Fruit fly (Drosophila melanogaster) whole organism, embryonic: Measurements from ENCODE around the gene CG17283.

Source experiments
- Awh ChIP-seq: fragments of 200-800 bp; sonication (Bioruptor generic); IDR thresholded peaks from 2 replicates; pipeline ENCODE4, ENCODE4 v1.3.6; 2022; ENCODE audit warnings: missing biosample characterization, missing genetic modification characterization
- CG11504 ChIP-seq: fragments of 200-800 bp; sonication (Bioruptor generic); optimal IDR thresholded peaks from 3 replicates; lab custom pipeline; 2019; ENCODE audit warnings: missing biosample characterization, mild to moderate bottlenecking, missing genetic modification characterization, moderate library complexity
- CG13775 ChIP-seq: fragments of 200-800 bp; sonication (Bioruptor generic); optimal IDR thresholded peaks from 3 replicates; lab custom pipeline; 2017; ENCODE audit warnings: missing biosample characterization, mild to moderate bottlenecking, missing genetic modification characterization
- CG14667 ChIP-seq: fragments of 200-800 bp; sonication (Bioruptor generic); IDR thresholded peaks from 2 replicates; pipeline ENCODE4 v1.3.6; 2022; ENCODE audit warnings: missing biosample characterization, missing genetic modification characterization
- CG1602 ChIP-seq: fragments of 200-800 bp; sonication (Bioruptor generic); optimal IDR thresholded peaks from 3 replicates; lab custom pipeline; 2016; ENCODE audit warnings: missing biosample characterization, missing genetic modification characterization
- CG17359 ChIP-seq: fragments of 200-800 bp; sonication (Bioruptor generic); optimal IDR thresholded peaks from 3 replicates; lab custom pipeline; 2018; ENCODE audit warnings: missing biosample characterization, mild to moderate bottlenecking, missing genetic modification characterization, moderate library complexity
- CG30403 ChIP-seq: fragments of 200-800 bp; sonication (Bioruptor generic); optimal IDR thresholded peaks from 3 replicates; lab custom pipeline; 2016; ENCODE audit warnings: missing biosample characterization, missing genetic modification characterization
- CG31224 ChIP-seq: fragments of 200-800 bp; sonication (Bioruptor generic); IDR thresholded peaks from 2 replicates; pipeline ENCODE4 v1.3.6; 2022; ENCODE audit warnings: missing biosample characterization, missing genetic modification characterization
- CG31441 ChIP-seq: fragments of 200-800 bp; sonication (Bioruptor generic); IDR thresholded peaks from 2 replicates; pipeline ENCODE4 v1.3.6; 2022; ENCODE audit warnings: missing biosample characterization, missing genetic modification characterization
- CG3407 ChIP-seq: fragments of 200-800 bp; sonication (Bioruptor generic); optimal IDR thresholded peaks from 2 replicates; lab custom pipeline; 2018; ENCODE audit warnings: missing biosample characterization, mild to moderate bottlenecking, missing genetic modification characterization
- CG3838 ChIP-seq: fragments of 200-800 bp; sonication (Bioruptor generic); optimal IDR thresholded peaks from 3 replicates; lab custom pipeline; 2016; ENCODE audit warnings: missing biosample characterization, missing genetic modification characterization
- CG42726 ChIP-seq: fragments of 200-800 bp; sonication (Bioruptor generic); IDR thresholded peaks from 2 replicates; pipeline ENCODE4 v1.3.6; 2022; ENCODE audit warnings: missing biosample characterization, missing genetic modification characterization; ENCODE audit not compliant: partially characterized antibody
- CG43689 ChIP-seq: fragments of 200-800 bp; sonication (Bioruptor generic); IDR thresholded peaks from 2 replicates; pipeline ENCODE4 v1.3.6; 2022; ENCODE audit warnings: missing biosample characterization, missing genetic modification characterization
- CG4617 ChIP-seq: fragments of 200-800 bp; sonication (Bioruptor generic); optimal IDR thresholded peaks from 3 replicates; lab custom pipeline; 2016; ENCODE audit warnings: missing biosample characterization, missing genetic modification characterization, borderline replicate concordance
- CG4730 ChIP-seq: fragments of 200-800 bp; sonication (Bioruptor generic); IDR thresholded peaks from 2 replicates; pipeline ENCODE4 v1.3.6; 2022; ENCODE audit warnings: missing biosample characterization, missing genetic modification characterization
- CG6272 ChIP-seq: fragments of 200-800 bp; sonication (Bioruptor generic); IDR thresholded peaks from 2 replicates; pipeline ENCODE4 v1.3.6; 2022; ENCODE audit warnings: missing biosample characterization, missing genetic modification characterization
- CG6689 ChIP-seq: fragments of 200-800 bp; sonication (Bioruptor generic); IDR thresholded peaks from 2 replicates; pipeline ENCODE4 v1.3.6; 2022; ENCODE audit warnings: missing biosample characterization, missing genetic modification characterization
- CG7372 ChIP-seq: fragments of 200-800 bp; sonication (Bioruptor generic); IDR thresholded peaks from 2 replicates; pipeline ENCODE4 v1.3.6; 2022; ENCODE audit warnings: missing biosample characterization, missing genetic modification characterization
- D19A ChIP-seq: fragments of 200-800 bp; optimal IDR thresholded peaks from 3 replicates; lab custom pipeline; 2019; ENCODE audit warnings: missing biosample characterization, mild to moderate bottlenecking, missing genetic modification characterization, moderate library complexity
- H2.0 ChIP-seq: fragments of 200-800 bp; sonication (Bioruptor generic); IDR thresholded peaks from 2 replicates; pipeline ENCODE4 v1.3.6; 2022; ENCODE audit warnings: missing biosample characterization, missing genetic modification characterization
- Hey ChIP-seq: fragments of 200-800 bp; sonication (Bioruptor generic); optimal IDR thresholded peaks from 3 replicates; lab custom pipeline; 2018; ENCODE audit warnings: missing biosample characterization, mild to moderate bottlenecking, missing genetic modification characterization
- MESR4 ChIP-seq: fragments of 200-800 bp; sonication (Bioruptor generic); optimal IDR thresholded peaks from 2 replicates; lab custom pipeline; 2018; ENCODE audit warnings: missing biosample characterization, mild to moderate bottlenecking, missing genetic modification characterization, moderate library complexity
- Meics ChIP-seq: fragments of 200-800 bp; sonication (Bioruptor generic); optimal IDR thresholded peaks from 2 replicates; lab custom pipeline; 2017; ENCODE audit warnings: missing biosample characterization, mild to moderate bottlenecking, missing genetic modification characterization
- NC2α ChIP-seq: fragments of 200-800 bp; sonication (Bioruptor generic); optimal IDR thresholded peaks from 2 replicates; lab custom pipeline; 2016; ENCODE audit warnings: missing biosample characterization, missing genetic modification characterization
- Nf-YB ChIP-seq: fragments of 200-800 bp; sonication (Bioruptor generic); optimal IDR thresholded peaks from 3 replicates; lab custom pipeline; 2019; ENCODE audit warnings: missing biosample characterization, mild to moderate bottlenecking, missing genetic modification characterization, moderate library complexity
- Nf-YC ChIP-seq: fragments of 200-800 bp; optimal IDR thresholded peaks from 3 replicates; lab custom pipeline; 2019; ENCODE audit warnings: missing biosample characterization, mild to moderate bottlenecking, missing genetic modification characterization, moderate library complexity
- NfI ChIP-seq: fragments of 200-800 bp; sonication (Bioruptor generic); optimal IDR thresholded peaks from 3 replicates; lab custom pipeline; 2018; ENCODE audit warnings: missing biosample characterization, mild to moderate bottlenecking, missing genetic modification characterization, moderate library complexity
- Optix ChIP-seq: fragments of 200-800 bp; sonication (Bioruptor generic); IDR thresholded peaks from 3 replicates; pipeline ENCODE4 v1.3.6; 2022; ENCODE audit warnings: missing biosample characterization, missing genetic modification characterization
- Pdp1 ChIP-seq, 2 experiments: fragments of 200-800 bp; sonication (Bioruptor generic); optimal IDR thresholded peaks; 3 replicates each; lab custom pipeline; 2016; ENCODE audit warnings: missing biosample characterization in 2 of 2, missing genetic modification characterization in 2 of 2, mild to moderate bottlenecking in 1 of 2, moderate library complexity in 1 of 2
- Rfx ChIP-seq: fragments of 200-800 bp; sonication (Bioruptor generic); IDR thresholded peaks from 2 replicates; pipeline ENCODE4 v1.3.6; 2022; ENCODE audit warnings: missing biosample characterization, missing genetic modification characterization
- Sry-β ChIP-seq: fragments of 200-800 bp; sonication (Bioruptor generic); optimal IDR thresholded peaks from 2 replicates; lab custom pipeline; 2018; ENCODE audit warnings: missing biosample characterization, mild to moderate bottlenecking, missing genetic modification characterization, moderate library complexity
- amos ChIP-seq: fragments of 200-800 bp; sonication (Bioruptor generic); IDR thresholded peaks from 2 replicates; pipeline ENCODE4 v1.3.6; 2022; ENCODE audit warnings: missing biosample characterization, missing genetic modification characterization; ENCODE audit not compliant: partially characterized antibody
- ash1 ChIP-seq: fragments of 200-800 bp; sonication (Bioruptor generic); optimal IDR thresholded peaks from 2 replicates; lab custom pipeline; 2018; ENCODE audit warnings: missing biosample characterization, mild to moderate bottlenecking, missing genetic modification characterization
- az2 ChIP-seq: fragments of 200-800 bp; sonication (Bioruptor generic); optimal IDR thresholded peaks from 3 replicates; lab custom pipeline; 2016; ENCODE audit warnings: missing biosample characterization, missing genetic modification characterization
- bigmax ChIP-seq: fragments of 200-800 bp; sonication (Bioruptor generic); optimal IDR thresholded peaks from 2 replicates; lab custom pipeline; 2018; ENCODE audit warnings: missing biosample characterization, mild to moderate bottlenecking, missing genetic modification characterization
- br ChIP-seq: fragments of >200 bp; optimal IDR thresholded peaks from 2 replicates; lab custom pipeline; 2017
- caup ChIP-seq: fragments of 200-800 bp; sonication (Bioruptor generic); optimal IDR thresholded peaks from 3 replicates; lab custom pipeline; 2017; ENCODE audit warnings: missing biosample characterization, mild to moderate bottlenecking, missing genetic modification characterization, moderate library complexity; ENCODE audit not compliant: severe bottlenecking
- crc ChIP-seq: fragments of 200-800 bp; sonication (Bioruptor generic); optimal IDR thresholded peaks from 2 replicates; lab custom pipeline; 2016; ENCODE audit warnings: missing biosample characterization, missing genetic modification characterization
- disco-r ChIP-seq: fragments of 200-800 bp; sonication (Bioruptor generic); optimal IDR thresholded peaks from 2 replicates; lab custom pipeline; 2016; ENCODE audit warnings: missing biosample characterization, missing genetic modification characterization
- grau ChIP-seq: fragments of 200-800 bp; optimal IDR thresholded peaks from 3 replicates; lab custom pipeline; 2019; ENCODE audit warnings: missing biosample characterization, mild to moderate bottlenecking, missing genetic modification characterization, moderate library complexity
- kni ChIP-seq: fragments of 200-800 bp; sonication (Bioruptor generic); optimal IDR thresholded peaks from 3 replicates; lab custom pipeline; 2017; ENCODE audit warnings: mild to moderate bottlenecking, missing biosample characterization, missing genetic modification reagents, missing genetic modification characterization
- nerfin-2 ChIP-seq: fragments of 200-800 bp; sonication (Bioruptor generic); IDR thresholded peaks from 2 replicates; pipeline ENCODE4 v1.3.6; 2022; ENCODE audit warnings: missing biosample characterization, missing genetic modification characterization; ENCODE audit not compliant: partially characterized antibody
- onecut ChIP-seq: fragments of 200-800 bp; sonication (Bioruptor generic); IDR thresholded peaks from 2 replicates; pipeline ENCODE4 v1.3.6; 2022; ENCODE audit warnings: missing biosample characterization, missing genetic modification characterization
- p53 ChIP-seq: fragments of 200-800 bp; sonication (Bioruptor generic); optimal IDR thresholded peaks from 2 replicates; lab custom pipeline; 2016; ENCODE audit warnings: missing biosample characterization, missing genetic modification characterization
- pan ChIP-seq, 4 experiments: fragments of >200 bp in 3 of 4; fragments of 200-800 bp in 1 of 4; sonication (Bioruptor generic) in 1 of 4; optimal IDR thresholded peaks in 3 of 4; IDR thresholded peaks in 1 of 4; 2 replicates each; pipeline versions ENCODE4 v1.3.6 to Lab custom; 2017 to 2022; ENCODE audit warnings: missing biosample characterization in 2 of 4, missing genetic modification characterization in 2 of 4, mixed read lengths in 1 of 4
- row ChIP-seq: fragments of 200-800 bp; sonication (Bioruptor generic); IDR thresholded peaks from 3 replicates; pipeline ENCODE4 v1.3.6; 2022; ENCODE audit warnings: missing biosample characterization, missing genetic modification characterization
- sima ChIP-seq: fragments of 200-800 bp; sonication (Bioruptor generic); optimal IDR thresholded peaks from 2 replicates; lab custom pipeline; 2016; ENCODE audit warnings: missing biosample characterization, missing genetic modification characterization
- tap ChIP-seq: fragments of 200-800 bp; optimal IDR thresholded peaks from 3 replicates; lab custom pipeline; 2019; ENCODE audit warnings: missing biosample characterization, mild to moderate bottlenecking, missing genetic modification characterization, moderate library complexity
- toy ChIP-seq: fragments of 200-800 bp; sonication (Bioruptor generic); IDR thresholded peaks from 2 replicates; pipeline ENCODE4 v1.3.6; 2022; ENCODE audit warnings: missing biosample characterization, missing genetic modification characterization
- zfh1 ChIP-seq: fragments of 200-800 bp; sonication (Bioruptor generic); IDR thresholded peaks from 3 replicates; pipeline ENCODE4 v1.3.6; 2022; ENCODE audit warnings: missing biosample characterization, missing genetic modification characterization

Gene CG17283

dm6 chr3R:17401289-17401752 is 6.4 kb upstream of the CG17283 start (continued):
- TF ChIP-seq NfI (GFP tag; lab: Kevin White, UChicago) (peak; percentile 69), CG31441 (peak; percentile 37), CG11504 (tag; lab: Kevin White, UChicago) (peak; percentile 60), CG17359 (tag; lab: Kevin White, UChicago) (no peak), CG6689 (GFP tag; lab: Robert Waterston, UW) (no peak), CG14667 (GFP tag; lab: Robert Waterston, UW) (no peak), CG3407 (GFP tag; lab: Kevin White, UChicago) (no peak), Optix (GFP tag; lab: Robert Waterston, UW) (no peak), zfh1 (no peak), Nf-YB (GFP tag; lab: Kevin White, UChicago) (peak; percentile 33), br (lab: Kevin White, UChicago) (no peak), grau (tag; lab: Kevin White, UChicago) (peak; percentile 64), ash1 (no peak), sima (GFP tag; lab: Kevin White, UChicago) (no peak), CG42726 (GFP tag; lab: Robert Waterston, UW) (peak; percentile 43; the same call in 1 of the 2 replicates), Hey (tag; lab: Kevin White, UChicago) (no peak), Meics (GFP tag; lab: Kevin White, UChicago) (peak; percentile 33), pan (optimal IDR thresholded peaks at IDR 0.05; lab: Kevin White, UChicago) (no peak), pan (GFP tag; optimal IDR thresholded peaks at IDR 0.05 in 1 of 2, IDR thresholded peaks at IDR 0.05 in 1 of 2) (peak in 1 of 2 experiments; percentile 58), CG7372 (GFP tag; lab: Robert Waterston, UW) (no peak), CG43689 (GFP tag; lab: Robert Waterston, UW) (no peak), H2.0 (GFP tag; lab: Robert Waterston, UW) (peak; percentile 33; the same call in 1 of the 2 replicates), NC2α (GFP tag; lab: Kevin White, UChicago) (no peak), nerfin-2 (GFP tag; lab: Robert Waterston, UW) (peak; percentile 75), D19A (tag; lab: Kevin White, UChicago) (peak; percentile 2), p53 (GFP tag; lab: Kevin White, UChicago) (no peak), tap (tag; lab: Kevin White, UChicago) (no peak), Sry-β (GFP tag; lab: Kevin White, UChicago) (no peak), disco-r (GFP tag; lab: Kevin White, UChicago) (no peak), kni (GFP tag; lab: Kevin White, UChicago) (no peak), Pdp1 (GFP tag; optimal IDR thresholded peaks at IDR 0.05; lab: Kevin White, UChicago) (peak; percentile 61 to 85), CG31224 (GFP tag; lab: Robert Waterston, UW) (no peak), CG30403 (GFP tag; lab: Kevin White, UChicago) (peak; percentile 65), az2 (GFP tag; lab: Kevin White, UChicago) (peak; percentile 50), toy (GFP tag; lab: Robert Waterston, UW) (no peak), crc (GFP tag; lab: Kevin White, UChicago) (peak; percentile 16), caup (peak; percentile 11), CG6272 (peak; percentile 45; the same call in 1 of the 2 replicates), CG4617 (peak; percentile 79), Nf-YC (tag; lab: Kevin White, UChicago) (peak; percentile 50), CG1602 (GFP tag; lab: Kevin White, UChicago) (peak; percentile 22), CG3838 (no peak), onecut (GFP tag; lab: Robert Waterston, UW) (no peak), bigmax (GFP tag; lab: Kevin White, UChicago) (no peak), CG13775 (GFP tag; lab: Kevin White, UChicago) (peak; percentile 67), MESR4 (GFP tag; lab: Kevin White, UChicago) (peak; percentile 56), amos (peak; percentile 89), CG4730 (GFP tag; lab: Robert Waterston, UW) (no peak), Rfx (peak; percentile 75), Awh (GFP tag; lab: Robert Waterston, UW) (no peak), row (GFP tag; lab: Robert Waterston, UW) (peak; percentile 82)
